Worm (Caenorhabditis elegans) whole organism, L1 larva: ENCODE results near the gene col-105.

Experiments used
- C34B4.2 ChIP-seq: sonication (generic microtip); optimal IDR thresholded peaks from 2 replicates; lab custom pipeline; 2017; ENCODE audit warnings: mild to moderate bottlenecking, missing genetic modification characterization, missing compliant biosample characterization
- aha-1 ChIP-seq: fragments of 150-350 bp; optimal IDR thresholded peaks from 2 replicates; lab custom pipeline; 2014; ENCODE audit warnings: missing biosample characterization, missing genetic modification characterization
- ceh-8 ChIP-seq: fragments of 200-800 bp; sonication (Bioruptor generic); optimal IDR thresholded peaks from 2 replicates; lab custom pipeline; 2018; ENCODE audit warnings: mild to moderate bottlenecking, missing genetic modification characterization, moderate library complexity, missing compliant biosample characterization
- ceh-82 ChIP-seq, 3 experiments: fragments of 150-350 bp in 1 of 3; sonication (generic microtip) in 2 of 3; optimal IDR thresholded peaks; 2 replicates each; lab custom pipeline; 2014 to 2017; ENCODE audit warnings: missing biosample characterization in 3 of 3, missing genetic modification characterization in 3 of 3
- ceh-90 ChIP-seq: sonication (generic microtip); optimal IDR thresholded peaks from 2 replicates; lab custom pipeline; 2016; ENCODE audit warnings: missing genetic modification characterization, missing compliant biosample characterization
- dpl-1 ChIP-seq, 3 experiments: fragments of 150-350 bp in 2 of 3; sonication (generic microtip) in 1 of 3; optimal IDR thresholded peaks; 2 replicates each; lab custom pipeline; 2014 to 2017; ENCODE audit warnings: missing biosample characterization in 3 of 3, missing genetic modification characterization in 3 of 3, missing genetic modification reagents in 3 of 3
- dsc-1 ChIP-seq: sonication (generic microtip); optimal IDR thresholded peaks from 2 replicates; lab custom pipeline; 2016; ENCODE audit warnings: mild to moderate bottlenecking, missing genetic modification characterization, missing compliant biosample characterization
- efl-1 ChIP-seq, 4 experiments: fragments of 150-350 bp; optimal IDR thresholded peaks in 3 of 4; peaks in 1 of 4; 1 replicate in 1 of 4; 2 replicates in 3 of 4; lab custom pipeline; 2014; ENCODE audit warnings: missing biosample characterization in 2 of 4, missing genetic modification characterization in 2 of 4, missing genetic modification reagents in 2 of 4
- efl-3 ChIP-seq: fragments of 200-800 bp; sonication (Bioruptor generic); optimal IDR thresholded peaks from 2 replicates; lab custom pipeline; 2018; ENCODE audit warnings: mild to moderate bottlenecking, missing genetic modification characterization, missing compliant biosample characterization
- elt-2 ChIP-seq: sonication (generic microtip); optimal IDR thresholded peaks from 2 replicates; lab custom pipeline; 2016; ENCODE audit warnings: missing genetic modification characterization, mild to moderate bottlenecking, inconsistent platforms, missing compliant biosample characterization, missing genetic modification reagents
- elt-3 ChIP-seq, 6 experiments: fragments of 150-350 bp in 1 of 6; sonication (generic microtip); optimal IDR thresholded peaks; 2 replicates each; lab custom pipeline; 2017 to 2018; ENCODE audit warnings: missing biosample characterization in 6 of 6, missing genetic modification characterization in 6 of 6, inconsistent platforms in 1 of 6
- ets-5 ChIP-seq: fragments of 200-800 bp; sonication (Bioruptor generic); IDR thresholded peaks from 2 replicates; pipeline ENCODE4 v1.3.6; 2022; ENCODE audit warnings: missing genetic modification characterization, missing compliant biosample characterization
- fkh-10 ChIP-seq: sonication (generic microtip); optimal IDR thresholded peaks from 2 replicates; lab custom pipeline; 2017; ENCODE audit warnings: missing biosample characterization, missing genetic modification reagents, missing genetic modification characterization
- fkh-4 ChIP-seq: sonication (generic microtip); optimal IDR thresholded peaks from 2 replicates; lab custom pipeline; 2016; ENCODE audit warnings: missing compliant biosample characterization, missing genetic modification characterization, borderline replicate concordance
- fos-1 ChIP-seq: fragments of 150-350 bp; optimal IDR thresholded peaks from 2 replicates; lab custom pipeline; 2014; ENCODE audit warnings: missing biosample characterization, missing genetic modification characterization
- hlh-17 ChIP-seq: fragments of 200-800 bp; sonication (Bioruptor generic); optimal IDR thresholded peaks from 2 replicates; lab custom pipeline; 2018; ENCODE audit warnings: missing genetic modification characterization, mild to moderate bottlenecking, missing compliant biosample characterization, moderate library complexity, borderline replicate concordance
- hlh-4 ChIP-seq: sonication (generic microtip); optimal IDR thresholded peaks from 2 replicates; lab custom pipeline; 2016; ENCODE audit warnings: mild to moderate bottlenecking, missing genetic modification characterization, missing compliant biosample characterization
- irx-1 ChIP-seq: sonication (generic microtip); optimal IDR thresholded peaks from 2 replicates; lab custom pipeline; 2016; ENCODE audit warnings: missing genetic modification characterization, missing compliant biosample characterization
- jun-1 ChIP-seq: fragments of 150-350 bp; optimal IDR thresholded peaks from 2 replicates; lab custom pipeline; 2014; ENCODE audit warnings: missing biosample characterization, missing genetic modification reagents, missing genetic modification characterization
- lin-14 ChIP-seq: fragments of 200-800 bp; sonication (Bioruptor generic); optimal IDR thresholded peaks from 2 replicates; lab custom pipeline; 2018; ENCODE audit warnings: mild to moderate bottlenecking, missing genetic modification characterization, moderate library complexity, missing compliant biosample characterization
- lin-35 ChIP-seq, 2 experiments: fragments of 150-350 bp; optimal IDR thresholded peaks; 2 replicates each; lab custom pipeline; 2014; ENCODE audit warnings: missing biosample characterization in 2 of 2, missing genetic modification characterization in 2 of 2, missing genetic modification reagents in 2 of 2
- lin-39 ChIP-seq: fragments of 150-350 bp; optimal IDR thresholded peaks from 2 replicates; lab custom pipeline; 2014; ENCODE audit warnings: missing biosample characterization, missing genetic modification reagents, missing genetic modification characterization
- lsy-2 ChIP-seq, 2 experiments: fragments of 150-350 bp; optimal IDR thresholded peaks; 2 replicates each; lab custom pipeline; 2014; ENCODE audit warnings: missing biosample characterization in 2 of 2, missing genetic modification characterization in 2 of 2
- nhr-20 ChIP-seq: sonication (generic microtip); optimal IDR thresholded peaks from 2 replicates; lab custom pipeline; 2016; ENCODE audit warnings: mild to moderate bottlenecking, missing genetic modification characterization, missing compliant biosample characterization
- nhr-237 ChIP-seq: fragments of 150-350 bp; optimal IDR thresholded peaks from 2 replicates; lab custom pipeline; 2014; ENCODE audit warnings: missing biosample characterization, missing genetic modification characterization
- nhr-84 ChIP-seq: sonication (generic microtip); optimal IDR thresholded peaks from 2 replicates; lab custom pipeline; 2017; ENCODE audit warnings: missing biosample characterization, missing genetic modification characterization
- nhr-85 ChIP-seq: sonication (generic microtip); peaks from one replicate; lab custom pipeline; 2016; ENCODE audit warnings: missing genetic modification characterization, inconsistent platforms, missing compliant biosample characterization
- nhr-90 ChIP-seq: sonication (generic microtip); optimal IDR thresholded peaks from 2 replicates; lab custom pipeline; 2016; ENCODE audit warnings: mild to moderate bottlenecking, missing genetic modification characterization, missing compliant biosample characterization; ENCODE audit not compliant: poor library complexity
- pag-3 ChIP-seq: sonication (generic microtip); optimal IDR thresholded peaks from 2 replicates; lab custom pipeline; 2017; ENCODE audit warnings: missing genetic modification characterization, mild to moderate bottlenecking, missing compliant biosample characterization, antibody characterized with exemption, borderline replicate concordance; ENCODE audit not compliant: insufficient read depth
- pax-3 ChIP-seq: fragments of 200-800 bp; sonication (Bioruptor generic); optimal IDR thresholded peaks from 2 replicates; lab custom pipeline; 2018; ENCODE audit warnings: mild to moderate bottlenecking, missing genetic modification characterization, moderate library complexity, missing compliant biosample characterization
- skn-1 ChIP-seq: fragments of 150-350 bp; optimal IDR thresholded peaks from 2 replicates; lab custom pipeline; 2014; ENCODE audit warnings: missing biosample characterization, missing genetic modification characterization
- sup-37 ChIP-seq: fragments of 200-800 bp; sonication (Bioruptor generic); optimal IDR thresholded peaks from 2 replicates; lab custom pipeline; 2018; ENCODE audit warnings: mild to moderate bottlenecking, missing genetic modification characterization, missing compliant biosample characterization
- unc-130 ChIP-seq: fragments of 150-350 bp; optimal IDR thresholded peaks from 2 replicates; lab custom pipeline; 2017; ENCODE audit warnings: missing biosample characterization, missing genetic modification characterization, inconsistent platforms
- unc-30 ChIP-seq: sonication (generic microtip); optimal IDR thresholded peaks from 2 replicates; lab custom pipeline; 2017; ENCODE audit warnings: missing biosample characterization, missing genetic modification characterization
- unc-62 ChIP-seq: fragments of 150-350 bp; optimal IDR thresholded peaks from 2 replicates; lab custom pipeline; 2014; ENCODE audit warnings: missing biosample characterization, missing genetic modification reagents, missing genetic modification characterization
- xbp-1 ChIP-seq: sonication (generic microtip); optimal IDR thresholded peaks from 2 replicates; lab custom pipeline; 2016; ENCODE audit warnings: missing genetic modification characterization, missing compliant biosample characterization
- zip-4 ChIP-seq: fragments of 200-800 bp; sonication (Bioruptor generic); optimal IDR thresholded peaks from 2 replicates; lab custom pipeline; 2018; ENCODE audit warnings: mild to moderate bottlenecking, missing genetic modification characterization, moderate library complexity, missing compliant biosample characterization
- ztf-4 ChIP-seq: fragments of 150-350 bp; optimal IDR thresholded peaks from 2 replicates; lab custom pipeline; 2014; ENCODE audit warnings: missing biosample characterization, missing genetic modification characterization

Gene col-105

ce11 chrIV:1403960-1404359 is 44.9 kb upstream of the col-105 start:
- peak in 1 of 2 experiments; percentile 3 for TF ChIP-seq lsy-2 (tag; optimal IDR thresholded peaks at IDR 0.05; lab: Kevin White, UChicago)
- TF ChIP-seq nhr-237 (tag; lab: Kevin White, UChicago): no peak
- no peak for TF ChIP-seq C34B4.2 (tag; lab: Kevin White, UChicago)
- no peak for TF ChIP-seq ceh-8 (GFP tag; lab: Kevin White, UChicago)
- no peak for TF ChIP-seq irx-1 (tag; lab: Kevin White, UChicago)
- no peak for TF ChIP-seq pax-3 (tag; lab: Kevin White, UChicago)
- no peak for TF ChIP-seq nhr-90 (tag; lab: Kevin White, UChicago)
- no peak for TF ChIP-seq fkh-4 (tag; lab: Kevin White, UChicago)
- peak in 1 of 6 experiments; percentile 20 for TF ChIP-seq elt-3 (tag; optimal IDR thresholded peaks at IDR 0.05; lab: Kevin White, UChicago)
- TF ChIP-seq pag-3 (tag; lab: Kevin White, UChicago): no peak
- TF ChIP-seq jun-1 (tag; lab: Kevin White, UChicago): no peak
- TF ChIP-seq dsc-1 (tag; lab: Kevin White, UChicago): no peak
- no peak for TF ChIP-seq unc-130
- TF ChIP-seq ceh-90 (tag; lab: Kevin White, UChicago): no peak
- TF ChIP-seq efl-1 (optimal IDR thresholded peaks at IDR 0.05; lab: Kevin White, UChicago): no peak
- TF ChIP-seq efl-1 (GFP tag; optimal IDR thresholded peaks at IDR 0.05 in 1 of 2; lab: Kevin White, UChicago): peak in 1 of 2 experiments; percentile 72
- no peak for TF ChIP-seq fkh-10 (GFP tag; lab: Kevin White, UChicago)
- no peak for TF ChIP-seq nhr-84 (tag; lab: Kevin White, UChicago)
- TF ChIP-seq hlh-4 (tag; lab: Kevin White, UChicago): no peak
- TF ChIP-seq ets-5: no peak
- no peak for TF ChIP-seq aha-1 (tag; lab: Kevin White, UChicago)
- no peak for TF ChIP-seq unc-30
- TF ChIP-seq nhr-20: peak; percentile 6
- TF ChIP-seq lin-35 (GFP tag; optimal IDR thresholded peaks at IDR 0.05; lab: Kevin White, UChicago): peak in 1 of 2 experiments; percentile 59
- TF ChIP-seq elt-2 (tag; lab: Kevin White, UChicago): peak; percentile 39
- TF ChIP-seq efl-3: no peak

- TF ChIP-seq zip-4 (no peak), nhr-85 (tag; lab: Kevin White, UChicago) (no peak), fkh-4 (tag; lab: Kevin White, UChicago) (no peak), unc-62 (GFP tag; lab: Kevin White, UChicago) (no peak), jun-1 (tag; lab: Kevin White, UChicago) (no peak), ceh-8 (GFP tag; lab: Kevin White, UChicago) (no peak), dpl-1 (GFP tag; optimal IDR thresholded peaks at IDR 0.05; lab: Kevin White, UChicago) (no peak), lin-39 (no peak)
These were observed 41.0 kb upstream of the col-105 start for ce11 chrIV:1400016-1400415.

ce11 chrIV:1397895-1398294 is 38.9 kb upstream of the col-105 start:
- TF ChIP-seq efl-1 (optimal IDR thresholded peaks at IDR 0.05; lab: Kevin White, UChicago) (no peak), efl-1 (GFP tag; optimal IDR thresholded peaks at IDR 0.05 in 1 of 2; lab: Kevin White, UChicago) (peak in 1 of 2 experiments; percentile 56), ceh-82 (tag; optimal IDR thresholded peaks at IDR 0.05; lab: Kevin White, UChicago) (no peak)

- no peak for TF ChIP-seq dpl-1 (GFP tag; optimal IDR thresholded peaks at IDR 0.05; lab: Kevin White, UChicago)
- no peak for TF ChIP-seq xbp-1 (tag; lab: Kevin White, UChicago)
- TF ChIP-seq sup-37 (GFP tag; lab: Kevin White, UChicago): no peak
- no peak for TF ChIP-seq skn-1 (tag; lab: Kevin White, UChicago)
- TF ChIP-seq fos-1 (tag; lab: Kevin White, UChicago): no peak
- no peak for TF ChIP-seq ceh-8 (GFP tag; lab: Kevin White, UChicago)
- no peak for TF ChIP-seq hlh-17 (GFP tag; lab: Kevin White, UChicago)
- no peak for TF ChIP-seq lin-14 (GFP tag; lab: Kevin White, UChicago)
- no peak for TF ChIP-seq ztf-4 (tag; lab: Kevin White, UChicago)
These were observed 35.1 kb upstream of the col-105 start for ce11 chrIV:1394077-1394476.
